Worm (Caenorhabditis elegans): Measurements from ENCODE around the gene vem-1.

DNA sequence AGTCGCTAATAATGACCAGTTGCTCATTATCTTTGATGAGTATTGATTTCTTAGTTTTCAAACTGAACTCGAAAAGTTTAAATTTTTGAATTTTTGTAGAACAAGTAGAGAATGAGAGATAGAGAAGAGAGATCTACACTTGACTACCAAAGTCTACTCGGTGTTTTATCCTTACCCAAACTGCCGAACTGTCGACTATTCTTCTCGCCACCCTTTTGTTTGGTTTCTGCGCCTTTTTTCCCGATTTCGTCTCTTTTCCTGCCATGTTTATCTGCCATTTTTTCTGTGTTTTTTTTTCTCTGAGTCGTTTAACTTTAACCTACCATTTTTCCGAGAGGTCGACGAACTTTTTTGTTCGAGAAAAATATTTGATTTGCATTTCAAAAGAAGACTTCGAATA is 34.8 kb upstream of the vem-1 start, which contains the start of gene C02B8.12:
- no peak for TF ChIP-seq mdl-1 (tag; optimal IDR thresholded peaks at IDR 0.05)
- no peak for TF ChIP-seq R02D3.7 (tag; optimal IDR thresholded peaks at IDR 0.05)
- TF ChIP-seq nhr-28 (tag; optimal IDR thresholded peaks at IDR 0.05) = no peak
- no peak for TF ChIP-seq nhr-12 (tag; optimal IDR thresholded peaks at IDR 0.05)
- TF ChIP-seq skn-1 (tag; optimal IDR thresholded peaks at IDR 0.05) = no peak
- no peak for TF ChIP-seq snpc-4 (tag; optimal IDR thresholded peaks at IDR 0.05)
- no peak for TF ChIP-seq lsy-12 (tag; optimal IDR thresholded peaks at IDR 0.05)
- TF ChIP-seq ZK546.5 (tag; optimal IDR thresholded peaks at IDR 0.05) = no peak
- TF ChIP-seq elt-1 (tag; optimal IDR thresholded peaks at IDR 0.05) = no peak
- TF ChIP-seq tbx-2 (tag; optimal IDR thresholded peaks at IDR 0.05) = no peak
- TF ChIP-seq daf-12 (tag; optimal IDR thresholded peaks at IDR 0.05) = no peak
- no peak for TF ChIP-seq ceh-82 (tag; optimal IDR thresholded peaks at IDR 0.05)
- TF ChIP-seq ama-1 (optimal IDR thresholded peaks at IDR 0.05) = no peak
- no peak for TF ChIP-seq ztf-4 (tag; optimal IDR thresholded peaks at IDR 0.05)
